Worm (Caenorhabditis elegans) whole organism, L1 larva: Measurements from ENCODE around the gene srw-127.

Experiments used
- ama-1 ChIP-seq: fragments of 150-350 bp; optimal IDR thresholded peaks from 2 replicates; lab custom pipeline; 2014
- ces-1 ChIP-seq: fragments of 150-350 bp; optimal IDR thresholded peaks from 2 replicates; lab custom pipeline; 2014; ENCODE audit warnings: missing biosample characterization, missing genetic modification reagents, missing genetic modification characterization
- fos-1 ChIP-seq: fragments of 150-350 bp; optimal IDR thresholded peaks from 2 replicates; lab custom pipeline; 2014; ENCODE audit warnings: missing biosample characterization, missing genetic modification characterization
- lsy-2 ChIP-seq, 2 experiments: fragments of 150-350 bp; optimal IDR thresholded peaks; 2 replicates each; lab custom pipeline; 2014; ENCODE audit warnings: missing biosample characterization in 2 of 2, missing genetic modification characterization in 2 of 2
- nhr-12 ChIP-seq: sonication (generic microtip); optimal IDR thresholded peaks from 2 replicates; lab custom pipeline; 2017; ENCODE audit warnings: missing biosample characterization, missing genetic modification characterization
- nhr-237 ChIP-seq: fragments of 150-350 bp; optimal IDR thresholded peaks from 2 replicates; lab custom pipeline; 2014; ENCODE audit warnings: missing biosample characterization, missing genetic modification characterization
- swsn-7 ChIP-seq: sonication (generic microtip); optimal IDR thresholded peaks from 2 replicates; lab custom pipeline; 2016; ENCODE audit warnings: missing genetic modification characterization, missing compliant biosample characterization
- unc-62 ChIP-seq: fragments of 150-350 bp; optimal IDR thresholded peaks from 2 replicates; lab custom pipeline; 2014; ENCODE audit warnings: missing biosample characterization, missing genetic modification reagents, missing genetic modification characterization

DNA sequence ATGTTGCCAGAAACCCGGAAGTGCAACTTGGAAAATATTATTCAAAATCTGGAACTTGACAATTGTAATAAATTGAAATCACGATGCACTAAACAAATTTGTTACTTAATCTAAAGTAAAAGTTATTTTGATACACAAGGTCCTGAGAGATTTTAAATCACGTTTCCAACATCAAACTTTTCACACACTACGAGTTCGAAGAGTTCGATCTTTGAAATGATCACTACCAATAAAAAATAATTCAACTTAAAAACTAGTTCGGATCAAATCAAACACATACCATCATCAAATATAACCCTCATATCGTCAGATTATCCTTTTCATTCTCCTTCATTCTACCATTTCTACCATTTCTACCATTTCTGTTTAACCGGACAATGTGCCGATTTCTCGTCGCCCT is 6.8 kb upstream of the srw-127 start, which contains the start of gene spig-10:
- no peak for TF ChIP-seq lsy-2 (tag; optimal IDR thresholded peaks at IDR 0.05; lab: Kevin White, UChicago)
- no peak for TF ChIP-seq ama-1 (lab: Kevin White, UChicago)
- TF ChIP-seq ces-1 = no peak
- TF ChIP-seq swsn-7 (tag; lab: Kevin White, UChicago) = no peak
- no peak for TF ChIP-seq nhr-12 (tag; lab: Kevin White, UChicago)
- TF ChIP-seq unc-62 = no peak
- TF ChIP-seq nhr-237 (tag; lab: Kevin White, UChicago) = no peak
- no peak for TF ChIP-seq fos-1 (tag; lab: Kevin White, UChicago)
